Fruit fly (Drosophila melanogaster) whole organism, prepupa: ENCODE measurements around the gene CG42536.

Experiments
- CG10631 ChIP-seq: fragments of 200-800 bp; sonication (Bioruptor generic); optimal IDR thresholded peaks from 2 replicates; lab custom pipeline; 2016; ENCODE audit warnings: missing biosample characterization, missing genetic modification characterization
- CG6854 ChIP-seq: fragments of 200-800 bp; sonication (Bioruptor generic); optimal IDR thresholded peaks from 2 replicates; lab custom pipeline; 2017; ENCODE audit warnings: missing biosample characterization, mild to moderate bottlenecking, missing genetic modification characterization
- CG7368 ChIP-seq: fragments of 200-800 bp; sonication (Bioruptor generic); optimal IDR thresholded peaks from 3 replicates; lab custom pipeline; 2016; ENCODE audit warnings: missing biosample characterization, missing genetic modification characterization
- acj6 ChIP-seq: fragments of 200-800 bp; sonication (Bioruptor generic); optimal IDR thresholded peaks from 3 replicates; lab custom pipeline; 2016; ENCODE audit warnings: missing biosample characterization, missing genetic modification characterization
- pdm3 ChIP-seq: fragments of 200-800 bp; sonication (Bioruptor generic); optimal IDR thresholded peaks from 3 replicates; lab custom pipeline; 2016; ENCODE audit warnings: missing biosample characterization, missing genetic modification characterization

DNA sequence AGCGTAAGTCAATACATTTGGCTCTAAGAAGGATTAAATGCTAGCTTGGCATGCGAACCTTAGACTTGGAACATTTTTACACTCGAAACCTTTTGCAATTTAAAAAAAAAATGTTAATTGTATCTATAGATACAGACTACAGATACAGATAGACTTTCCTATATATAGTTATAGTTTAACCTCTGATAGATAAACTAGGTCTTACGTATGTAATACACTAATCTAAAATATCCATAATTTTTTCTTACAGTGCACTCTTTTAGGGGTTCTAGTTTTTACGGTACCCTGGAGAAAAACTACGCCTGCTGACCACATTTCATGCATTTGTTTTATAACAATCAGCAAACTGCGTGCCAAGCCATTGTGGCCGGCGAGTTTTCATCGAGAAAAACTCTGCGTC is 17.3 kb upstream of the CG42536 start:
- no peak for TF ChIP-seq CG7368 (GFP tag; lab: Kevin White, UChicago)
- TF ChIP-seq acj6 (GFP tag; lab: Kevin White, UChicago) = no peak
- no peak for TF ChIP-seq pdm3 (GFP tag; lab: Kevin White, UChicago)
- TF ChIP-seq CG10631 = no peak
- TF ChIP-seq CG6854 (GFP tag; lab: Kevin White, UChicago) = no peak
